Fruit fly (Drosophila melanogaster) whole organism, wandering third instar larva: ENCODE data around the gene ATPsynE.

Experiments used
- Abd-B ChIP-seq: fragments of >200 bp; optimal IDR thresholded peaks from 2 replicates; lab custom pipeline; 2017; ENCODE audit warnings: missing biosample characterization, missing genetic modification characterization
- CG32264 ChIP-seq: fragments of 200-800 bp; sonication (Bioruptor generic); optimal IDR thresholded peaks from 2 replicates; lab custom pipeline; 2016; ENCODE audit warnings: missing biosample characterization, missing genetic modification characterization
- CG9705 ChIP-seq: fragments of 200-800 bp; sonication (Bioruptor generic); optimal IDR thresholded peaks from 2 replicates; lab custom pipeline; 2018; ENCODE audit warnings: missing biosample characterization, mild to moderate bottlenecking, missing genetic modification characterization
- CrebA ChIP-seq: fragments of 200-800 bp; sonication (Bioruptor generic); optimal IDR thresholded peaks from 2 replicates; lab custom pipeline; 2016; ENCODE audit warnings: missing biosample characterization, mild to moderate bottlenecking, missing genetic modification characterization, borderline replicate concordance
- Dfd ChIP-seq: fragments of >200 bp; optimal IDR thresholded peaks from 2 replicates; lab custom pipeline; 2017; ENCODE audit warnings: missing biosample characterization, missing genetic modification characterization
- Dif ChIP-seq: fragments of 200-275, 200-300 bp; sonication (Bioruptor generic); optimal IDR thresholded peaks from 2 replicates; lab custom pipeline; 2018; ENCODE audit warnings: missing biosample characterization, missing genetic modification characterization; ENCODE audit not compliant: partially characterized antibody
- GATAd ChIP-seq: sonication (Bioruptor generic); optimal IDR thresholded peaks from 2 replicates; lab custom pipeline; 2016; ENCODE audit warnings: missing biosample characterization, missing genetic modification characterization
- HLH106 ChIP-seq: fragments of 200-800 bp; optimal IDR thresholded peaks from 3 replicates; lab custom pipeline; 2019; ENCODE audit warnings: missing biosample characterization, mild to moderate bottlenecking, missing genetic modification characterization, moderate library complexity
- Hnf4 ChIP-seq: fragments of 200-800 bp; sonication (Bioruptor generic); optimal IDR thresholded peaks from 2 replicates; lab custom pipeline; 2016; ENCODE audit warnings: missing biosample characterization, mild to moderate bottlenecking, missing genetic modification characterization
- Hr78 ChIP-seq: fragments of >200 bp; optimal IDR thresholded peaks from 2 replicates; lab custom pipeline; 2017; ENCODE audit warnings: missing biosample characterization, missing genetic modification characterization
- Hr83 ChIP-seq: fragments of 200-300 bp; sonication (Bioruptor generic); optimal IDR thresholded peaks from 2 replicates; lab custom pipeline; 2016; ENCODE audit warnings: missing biosample characterization, mild to moderate bottlenecking, missing genetic modification characterization, moderate library complexity; ENCODE audit not compliant: poor library complexity, severe bottlenecking
- Jra ChIP-seq: sonication (Bioruptor generic); optimal IDR thresholded peaks from 2 replicates; lab custom pipeline; 2016; ENCODE audit warnings: missing biosample characterization, missing genetic modification characterization
- Mio ChIP-seq: sonication (Bioruptor generic); optimal IDR thresholded peaks from 2 replicates; lab custom pipeline; 2016; ENCODE audit warnings: missing biosample characterization, missing genetic modification characterization
- Myc ChIP-seq: fragments of >200 bp; optimal IDR thresholded peaks from 2 replicates; lab custom pipeline; 2017
- N ChIP-seq: fragments of >200 bp; optimal IDR thresholded peaks from 2 replicates; lab custom pipeline; 2018; ENCODE audit warnings: missing biosample characterization, missing external identifiers, missing genetic modification characterization
- OdsH ChIP-seq: fragments of 200-800 bp; sonication (Bioruptor generic); optimal IDR thresholded peaks from 2 replicates; lab custom pipeline; 2016; ENCODE audit warnings: missing biosample characterization, mild to moderate bottlenecking, missing genetic modification characterization
- Rel ChIP-seq, 2 experiments: fragments of 200-800 bp; sonication (Bioruptor generic) in 1 of 2; optimal IDR thresholded peaks; 2 replicates in 1 of 2; 3 replicates in 1 of 2; lab custom pipeline; 2016 to 2019; ENCODE audit warnings: mild to moderate bottlenecking in 2 of 2, missing biosample characterization in 2 of 2, missing genetic modification characterization in 2 of 2, moderate library complexity in 1 of 2
- Sp1 ChIP-seq: fragments of 200-800 bp; sonication (Bioruptor generic); optimal IDR thresholded peaks from 3 replicates; lab custom pipeline; 2019; ENCODE audit warnings: missing biosample characterization, mild to moderate bottlenecking, missing genetic modification characterization, moderate library complexity
- Vsx2 ChIP-seq: fragments of 200-300, 225-300 bp; sonication (Bioruptor generic); optimal IDR thresholded peaks from 2 replicates; lab custom pipeline; 2018; ENCODE audit warnings: missing biosample characterization, missing genetic modification characterization; ENCODE audit not compliant: partially characterized antibody
- br ChIP-seq: fragments of 200-800 bp; sonication (Bioruptor generic); optimal IDR thresholded peaks from 2 replicates; lab custom pipeline; 2016; ENCODE audit warnings: missing biosample characterization, missing genetic modification characterization
- brk ChIP-seq: fragments of 200-800 bp; sonication (Bioruptor generic); optimal IDR thresholded peaks from 2 replicates; lab custom pipeline; 2016; ENCODE audit warnings: missing biosample characterization, mild to moderate bottlenecking, missing genetic modification characterization
- dl ChIP-seq, 2 experiments: fragments of 175-275, 200-275 bp in 1 of 2; fragments of 200-275 bp in 1 of 2; sonication (Bioruptor generic); optimal IDR thresholded peaks; lab custom pipeline; 2018; ENCODE audit warnings: mild to moderate bottlenecking in 2 of 2, missing biosample characterization in 2 of 2, missing genetic modification characterization in 2 of 2, moderate library complexity in 2 of 2; ENCODE audit not compliant: partially characterized antibody in 2 of 2, insufficient read depth in 1 of 2
- dmrt93B ChIP-seq: fragments of 200-800 bp; sonication (Bioruptor generic); optimal IDR thresholded peaks from 2 replicates; lab custom pipeline; 2018; ENCODE audit warnings: missing biosample characterization, mild to moderate bottlenecking, missing genetic modification characterization
- dsf ChIP-seq: sonication (Bioruptor generic); optimal IDR thresholded peaks from 2 replicates; lab custom pipeline; 2016; ENCODE audit warnings: missing biosample characterization, missing genetic modification characterization, borderline replicate concordance
- ey ChIP-seq: fragments of 200-800 bp; sonication (Bioruptor generic); optimal IDR thresholded peaks from 2 replicates; lab custom pipeline; 2016; ENCODE audit warnings: missing biosample characterization, missing genetic modification characterization
- foxo ChIP-seq, 2 experiments: fragments of 200-800 bp; sonication (Bioruptor generic); optimal IDR thresholded peaks; 2 replicates in 1 of 2; 3 replicates in 1 of 2; lab custom pipeline; 2016 to 2017; ENCODE audit warnings: missing biosample characterization in 2 of 2, missing genetic modification characterization in 2 of 2
- fru ChIP-seq: fragments of 200-800 bp; sonication (Bioruptor generic); optimal IDR thresholded peaks from 3 replicates; lab custom pipeline; 2016; ENCODE audit warnings: missing biosample characterization, mild to moderate bottlenecking, missing genetic modification characterization
- h ChIP-seq: fragments of 200-800 bp; sonication (Bioruptor generic); optimal IDR thresholded peaks from 3 replicates; lab custom pipeline; 2016; ENCODE audit warnings: missing biosample characterization, mild to moderate bottlenecking, missing genetic modification characterization
- jim ChIP-seq: fragments of 175-275, 200-325 bp; sonication (Bioruptor generic); optimal IDR thresholded peaks from 2 replicates; lab custom pipeline; 2016; ENCODE audit warnings: missing biosample characterization, mild to moderate bottlenecking, missing genetic modification characterization
- lola ChIP-seq: fragments of >200 bp; optimal IDR thresholded peaks from 2 replicates; lab custom pipeline; 2017; ENCODE audit warnings: missing biosample characterization, missing genetic modification characterization
- pan ChIP-seq: fragments of >200 bp; optimal IDR thresholded peaks from 2 replicates; lab custom pipeline; 2017
- psq ChIP-seq: fragments of 200-800 bp; sonication (Bioruptor generic); optimal IDR thresholded peaks from 3 replicates; lab custom pipeline; 2017; ENCODE audit warnings: missing biosample characterization, mild to moderate bottlenecking, missing genetic modification characterization, moderate library complexity
- rgr ChIP-seq: fragments of 200-800 bp; sonication (Bioruptor generic); optimal IDR thresholded peaks from 3 replicates; lab custom pipeline; 2016; ENCODE audit warnings: missing biosample characterization, mild to moderate bottlenecking, missing genetic modification characterization
- sage ChIP-seq: fragments of 200-800 bp; sonication (Bioruptor generic); optimal IDR thresholded peaks from 2 replicates; lab custom pipeline; 2016; ENCODE audit warnings: missing biosample characterization, mild to moderate bottlenecking, missing genetic modification characterization
- sv ChIP-seq: fragments of 200-800 bp; sonication (Bioruptor generic); optimal IDR thresholded peaks from 3 replicates; lab custom pipeline; 2016; ENCODE audit warnings: missing biosample characterization, missing genetic modification characterization
- tai ChIP-seq: sonication (Bioruptor generic); optimal IDR thresholded peaks from 2 replicates; lab custom pipeline; 2016; ENCODE audit warnings: missing biosample characterization, missing genetic modification characterization
- usp ChIP-seq: fragments of >200 bp; optimal IDR thresholded peaks from 2 replicates; lab custom pipeline; 2017; ENCODE audit warnings: missing biosample characterization, missing genetic modification characterization
- woc ChIP-seq: sonication (Bioruptor generic); optimal IDR thresholded peaks from 2 replicates; lab custom pipeline; 2016; ENCODE audit warnings: missing biosample characterization, mild to moderate bottlenecking, missing genetic modification characterization

The ATPsynE gene

dm6 chr3R:14287980-14288379, 38.8 kb upstream of the ATPsynE start:
- TF ChIP-seq sage (GFP tag; lab: Kevin White, UChicago) (no peak), Mio (GFP tag; lab: Kevin White, UChicago) (no peak), fru (no peak), brk (no peak), woc (GFP tag; lab: Kevin White, UChicago) (no peak), Rel (GFP tag; optimal IDR thresholded peaks at IDR 0.05; lab: Kevin White, UChicago) (no peak), Rel (tag; optimal IDR thresholded peaks at IDR 0.05; lab: Kevin White, UChicago) (no peak), Dif (GFP tag; lab: Kevin White, UChicago) (no peak), HLH106 (tag; lab: Kevin White, UChicago) (no peak), Jra (GFP tag; lab: Kevin White, UChicago) (no peak), lola (GFP tag; lab: Kevin White, UChicago) (no peak), dsf (GFP tag; lab: Kevin White, UChicago) (no peak), foxo (GFP tag; optimal IDR thresholded peaks at IDR 0.05; lab: Kevin White, UChicago) (no peak), GATAd (GFP tag; lab: Kevin White, UChicago) (no peak), Hr78 (GFP tag; lab: Kevin White, UChicago) (no peak)
- TF ChIP-seq, all 38 proteins: peak for 0

dm6 chr3R:14288669-14289383, 37.9 kb upstream of the ATPsynE start, which contains the start of gene red:
TSS of gene red (plus strand) at chr3R:14289071.
- TF ChIP-seq CrebA (GFP tag; lab: Kevin White, UChicago): peak; percentile 62
- TF ChIP-seq Vsx2 (GFP tag; lab: Kevin White, UChicago): peak; percentile 38
- peak in 1 of 2 experiments; percentile 55 for TF ChIP-seq foxo (GFP tag; optimal IDR thresholded peaks at IDR 0.05; lab: Kevin White, UChicago)
- TF ChIP-seq usp: no peak
- peak; percentile 60 for TF ChIP-seq rgr
- no peak for TF ChIP-seq Mio (GFP tag; lab: Kevin White, UChicago)
- peak; percentile 43 for TF ChIP-seq HLH106 (tag; lab: Kevin White, UChicago)
- no peak for TF ChIP-seq Dfd (GFP tag; lab: Kevin White, UChicago)
- TF ChIP-seq OdsH: peak; percentile 50
- TF ChIP-seq h (GFP tag; lab: Kevin White, UChicago): peak; percentile 61
- TF ChIP-seq Abd-B (GFP tag; lab: Kevin White, UChicago): no peak
- peak; percentile 86 for TF ChIP-seq fru
- peak; percentile 39 for TF ChIP-seq sv (GFP tag; lab: Kevin White, UChicago)
- TF ChIP-seq dmrt93B: no peak
- TF ChIP-seq ey: peak; percentile 45
- no peak for TF ChIP-seq lola (GFP tag; lab: Kevin White, UChicago)
- TF ChIP-seq Hnf4: peak; percentile 38
- TF ChIP-seq N (GFP tag; lab: Kevin White, UChicago): no peak
- peak; percentile 18 for TF ChIP-seq Sp1
- TF ChIP-seq brk: peak; percentile 57
- no peak for TF ChIP-seq pan
- peak; percentile 45 for TF ChIP-seq sage (GFP tag; lab: Kevin White, UChicago)
- peak; percentile 50 for TF ChIP-seq psq
- peak; percentile 13 for TF ChIP-seq br
- TF ChIP-seq dsf (GFP tag; lab: Kevin White, UChicago): no peak
- no peak for TF ChIP-seq GATAd (GFP tag; lab: Kevin White, UChicago)
- TF ChIP-seq Dif (GFP tag; lab: Kevin White, UChicago): peak; percentile 92
- peak; percentile 48 for TF ChIP-seq jim (GFP tag; lab: Kevin White, UChicago)
- TF ChIP-seq Rel (GFP tag; optimal IDR thresholded peaks at IDR 0.05; lab: Kevin White, UChicago): no peak
- TF ChIP-seq Rel (tag; optimal IDR thresholded peaks at IDR 0.05; lab: Kevin White, UChicago): peak; percentile 35
- peak; percentile 82 for TF ChIP-seq Hr83 (GFP tag; lab: Kevin White, UChicago)
- no peak for TF ChIP-seq CG32264 (GFP tag; lab: Kevin White, UChicago)
- peak; percentile 14 for TF ChIP-seq woc (GFP tag; lab: Kevin White, UChicago)
- TF ChIP-seq CG9705 (GFP tag; lab: Kevin White, UChicago): no peak
- no peak for TF ChIP-seq Myc
- peak; percentile 11 for TF ChIP-seq tai (GFP tag; lab: Kevin White, UChicago)
- TF ChIP-seq Hr78 (GFP tag; lab: Kevin White, UChicago): no peak
- peak; percentile 41 for TF ChIP-seq Jra (GFP tag; lab: Kevin White, UChicago)
- TF ChIP-seq dl (GFP tag; optimal IDR thresholded peaks at IDR 0.05; lab: Kevin White, UChicago; ENCODE audit: insufficient read depth in 1 of 2, partially characterized antibody in 2 of 2): peak; percentile 65 to 77
